Worm (Caenorhabditis elegans) whole organism, L4 larva: ENCODE measurements around the gene eff-1.

ENCODE experiments used
- ceh-20 ChIP-seq: fragments of 200-800 bp; sonication (Bioruptor generic); IDR thresholded peaks from 2 replicates; pipeline ENCODE4 v1.3.6; 2022; ENCODE audit warnings: missing genetic modification reagents, missing genetic modification characterization, missing compliant biosample characterization
- mdl-1 ChIP-seq, 2 experiments: fragments of 150-350 bp in 1 of 2; sonication (generic microtip) in 1 of 2; optimal IDR thresholded peaks; 2 replicates each; lab custom pipeline; 2014 to 2017; ENCODE audit warnings: missing biosample characterization in 2 of 2, missing genetic modification characterization in 2 of 2
- zag-1 ChIP-seq: fragments of 150-350 bp; optimal IDR thresholded peaks from 2 replicates; lab custom pipeline; 2014; ENCODE audit warnings: missing biosample characterization, missing genetic modification characterization

- TF ChIP-seq zag-1 (no peak), ceh-20 (no peak), mdl-1 (tag; optimal IDR thresholded peaks at IDR 0.05; lab: Kevin White, UChicago) (no peak)
Observed at ce11 chrII:8344803-8345202, 1.7 kb upstream of the eff-1 start.
